Worm (Caenorhabditis elegans) whole organism, L2 larva: ENCODE results near the gene exos-4.2.

Experiments used
- C34F6.9 ChIP-seq: fragments of 150-350 bp; optimal IDR thresholded peaks from 2 replicates; lab custom pipeline; 2014; ENCODE audit warnings: missing biosample characterization, missing genetic modification characterization
- R02D3.7 ChIP-seq: fragments of 150-350 bp; optimal IDR thresholded peaks from 2 replicates; lab custom pipeline; 2014; ENCODE audit warnings: missing biosample characterization, missing genetic modification characterization
- Y55F3AM.14 ChIP-seq: fragments of 200-800 bp; sonication (Bioruptor generic); optimal IDR thresholded peaks from 2 replicates; lab custom pipeline; 2018; ENCODE audit warnings: mild to moderate bottlenecking, missing genetic modification characterization, missing compliant biosample characterization
- ZK546.5 ChIP-seq: sonication (generic microtip); optimal IDR thresholded peaks from 2 replicates; lab custom pipeline; 2017; ENCODE audit warnings: missing biosample characterization, missing genetic modification characterization
- alr-1 ChIP-seq: fragments of 150-350 bp; optimal IDR thresholded peaks from 2 replicates; lab custom pipeline; 2014; ENCODE audit warnings: missing biosample characterization, missing genetic modification characterization
- aly-2 ChIP-seq: fragments of 150-350 bp; optimal IDR thresholded peaks from 2 replicates; lab custom pipeline; 2014; ENCODE audit warnings: missing biosample characterization, missing genetic modification characterization
- ama-1 ChIP-seq: fragments of 150-350 bp; optimal IDR thresholded peaks from 2 replicates; lab custom pipeline; 2018; ENCODE audit warnings: inconsistent platforms
- blmp-1 ChIP-seq: sonication (generic microtip); optimal IDR thresholded peaks from 2 replicates; lab custom pipeline; 2017; ENCODE audit warnings: missing genetic modification characterization, mild to moderate bottlenecking, missing compliant biosample characterization, antibody characterized with exemption, moderate library complexity; ENCODE audit not compliant: insufficient read depth
- ceh-82 ChIP-seq: fragments of 150-350 bp; optimal IDR thresholded peaks from 2 replicates; lab custom pipeline; 2014; ENCODE audit warnings: missing biosample characterization, missing genetic modification characterization
- crh-2 ChIP-seq: sonication (generic microtip); optimal IDR thresholded peaks from 2 replicates; lab custom pipeline; 2017; ENCODE audit warnings: missing biosample characterization, missing genetic modification characterization
- dmd-4 ChIP-seq: sonication (generic microtip); optimal IDR thresholded peaks from 2 replicates; lab custom pipeline; 2017; ENCODE audit warnings: missing biosample characterization, missing genetic modification characterization
- egl-27 ChIP-seq: sonication (generic microtip); optimal IDR thresholded peaks from 3 replicates; lab custom pipeline; 2017; ENCODE audit warnings: missing biosample characterization, missing genetic modification reagents, missing genetic modification characterization
- elt-1 ChIP-seq: fragments of 150-350 bp; optimal IDR thresholded peaks from 2 replicates; lab custom pipeline; 2014; ENCODE audit warnings: missing biosample characterization, missing genetic modification characterization
- elt-3 ChIP-seq: sonication (generic microtip); optimal IDR thresholded peaks from 2 replicates; lab custom pipeline; 2017; ENCODE audit warnings: missing biosample characterization, missing genetic modification characterization
- fos-1 ChIP-seq: fragments of 150-350 bp; optimal IDR thresholded peaks from 2 replicates; lab custom pipeline; 2014; ENCODE audit warnings: missing biosample characterization, missing genetic modification characterization
- gmeb-1 ChIP-seq: fragments of 150-350 bp; optimal IDR thresholded peaks from 2 replicates; lab custom pipeline; 2014; ENCODE audit warnings: missing biosample characterization, missing genetic modification characterization
- lin-13 ChIP-seq: fragments of 150-350 bp; optimal IDR thresholded peaks from 2 replicates; lab custom pipeline; 2014; ENCODE audit warnings: missing biosample characterization, missing genetic modification reagents, missing genetic modification characterization
- lin-39 ChIP-seq: fragments of 150-350 bp; optimal IDR thresholded peaks from 2 replicates; lab custom pipeline; 2014; ENCODE audit warnings: missing biosample characterization, missing genetic modification reagents, missing genetic modification characterization
- mab-5 ChIP-seq: fragments of 150-350 bp; optimal IDR thresholded peaks from 2 replicates; lab custom pipeline; 2014; ENCODE audit warnings: missing biosample characterization, missing genetic modification characterization
- mbf-1 ChIP-seq: sonication (generic microtip); optimal IDR thresholded peaks from 2 replicates; lab custom pipeline; 2017; ENCODE audit warnings: missing biosample characterization, missing genetic modification characterization
- mdl-1 ChIP-seq, 2 experiments: fragments of 150-350 bp in 1 of 2; sonication (generic microtip) in 1 of 2; optimal IDR thresholded peaks; 2 replicates each; lab custom pipeline; 2017; ENCODE audit warnings: missing biosample characterization in 2 of 2, missing genetic modification characterization in 2 of 2
- nhr-11 ChIP-seq: fragments of 150-350 bp; optimal IDR thresholded peaks from 2 replicates; lab custom pipeline; 2014; ENCODE audit warnings: missing biosample characterization, missing genetic modification characterization
- nhr-12 ChIP-seq: fragments of 150-350 bp; optimal IDR thresholded peaks from 2 replicates; lab custom pipeline; 2014; ENCODE audit warnings: missing biosample characterization, missing genetic modification characterization
- nhr-129 ChIP-seq: fragments of 150-350 bp; optimal IDR thresholded peaks from 2 replicates; lab custom pipeline; 2014; ENCODE audit warnings: missing biosample characterization, missing genetic modification characterization
- nhr-21 ChIP-seq: fragments of 150-350 bp; optimal IDR thresholded peaks from 2 replicates; lab custom pipeline; 2014; ENCODE audit warnings: missing biosample characterization, missing genetic modification characterization
- nhr-23 ChIP-seq: fragments of 150-350 bp; optimal IDR thresholded peaks from 2 replicates; lab custom pipeline; 2014; ENCODE audit warnings: missing biosample characterization, missing genetic modification reagents, missing genetic modification characterization
- nhr-237 ChIP-seq: fragments of 150-350 bp; optimal IDR thresholded peaks from 2 replicates; lab custom pipeline; 2014; ENCODE audit warnings: missing biosample characterization, missing genetic modification characterization
- nhr-25 ChIP-seq: fragments of 150-350 bp; sonication (generic microtip); optimal IDR thresholded peaks from 3 replicates; lab custom pipeline; 2014; ENCODE audit warnings: missing biosample characterization, missing genetic modification characterization
- nhr-6 ChIP-seq: fragments of 150-350 bp; optimal IDR thresholded peaks from 2 replicates; lab custom pipeline; 2014; ENCODE audit warnings: missing biosample characterization, missing genetic modification characterization
- nhr-77 ChIP-seq: fragments of 150-350 bp; optimal IDR thresholded peaks from 2 replicates; lab custom pipeline; 2014; ENCODE audit warnings: missing biosample characterization, missing genetic modification characterization
- peb-1 ChIP-seq: fragments of 150-350 bp; optimal IDR thresholded peaks from 2 replicates; lab custom pipeline; 2014; ENCODE audit warnings: missing biosample characterization, missing genetic modification characterization
- sem-4 ChIP-seq: fragments of 150-350 bp; optimal IDR thresholded peaks from 2 replicates; lab custom pipeline; 2014; ENCODE audit warnings: missing biosample characterization, missing genetic modification reagents, missing genetic modification characterization
- skn-1 ChIP-seq: sonication (generic microtip); optimal IDR thresholded peaks from 2 replicates; lab custom pipeline; 2017; ENCODE audit warnings: missing biosample characterization, missing genetic modification characterization
- sma-3 ChIP-seq: sonication (generic microtip); optimal IDR thresholded peaks from 2 replicates; lab custom pipeline; 2016; ENCODE audit warnings: missing genetic modification reagents, missing genetic modification characterization, missing compliant biosample characterization
- sma-9 ChIP-seq, 2 experiments: fragments of 150-350 bp in 1 of 2; sonication (generic microtip) in 1 of 2; optimal IDR thresholded peaks; 2 replicates each; lab custom pipeline; 2014 to 2016; ENCODE audit warnings: missing genetic modification characterization in 2 of 2, mild to moderate bottlenecking in 1 of 2, missing biosample characterization in 1 of 2, missing compliant biosample characterization in 1 of 2, missing genetic modification reagents in 1 of 2, moderate library complexity in 1 of 2
- snpc-4 ChIP-seq: fragments of 150-350 bp; optimal IDR thresholded peaks from 2 replicates; lab custom pipeline; 2014; ENCODE audit warnings: missing biosample characterization, missing genetic modification characterization
- unc-39 ChIP-seq: fragments of 150-350 bp; optimal IDR thresholded peaks from 2 replicates; lab custom pipeline; 2014; ENCODE audit warnings: missing biosample characterization, missing genetic modification characterization
- unc-55 ChIP-seq: fragments of 150-350 bp; sonication (generic microtip); optimal IDR thresholded peaks from 3 replicates; lab custom pipeline; 2014; ENCODE audit warnings: missing biosample characterization, missing genetic modification reagents, missing genetic modification characterization
- unc-62 ChIP-seq: fragments of 150-350 bp; optimal IDR thresholded peaks from 2 replicates; lab custom pipeline; 2014; ENCODE audit warnings: missing biosample characterization, missing genetic modification reagents, missing genetic modification characterization
- zag-1 ChIP-seq: fragments of 150-350 bp; optimal IDR thresholded peaks from 2 replicates; lab custom pipeline; 2014; ENCODE audit warnings: missing biosample characterization, missing genetic modification characterization
- ztf-1 ChIP-seq: fragments of 200-800 bp; sonication (Bioruptor generic); conservative IDR thresholded peaks from 2 replicates; pipeline ENCODE4 v1.3.6; 2022; ENCODE audit warnings: missing genetic modification characterization, missing compliant biosample characterization
- ztf-11 ChIP-seq: sonication (generic microtip); optimal IDR thresholded peaks from 2 replicates; lab custom pipeline; 2017; ENCODE audit warnings: missing biosample characterization, missing genetic modification characterization
- ztf-4 ChIP-seq: fragments of 150-350 bp; optimal IDR thresholded peaks from 2 replicates; lab custom pipeline; 2014; ENCODE audit warnings: missing biosample characterization, missing genetic modification characterization

Gene exos-4.2

DNA sequence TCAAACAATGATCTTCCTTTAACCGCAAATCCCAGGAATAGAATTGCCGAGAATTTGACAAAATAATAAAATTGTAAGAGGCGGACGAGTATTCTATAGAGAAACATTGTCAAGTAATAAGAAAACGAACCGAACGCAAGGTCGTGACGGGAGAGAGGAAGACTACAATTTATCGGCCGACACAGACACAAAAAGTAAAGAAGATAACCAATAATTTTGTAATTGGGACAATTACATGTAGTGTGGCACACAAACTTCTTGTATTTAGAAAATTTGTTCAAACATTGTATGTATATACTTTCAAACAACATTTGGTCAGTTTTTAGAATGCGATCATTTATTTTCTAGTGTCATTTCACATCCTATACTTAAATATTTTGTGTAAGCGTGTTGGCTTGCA is 28.0 kb upstream of the exos-4.2 start, which contains the start of gene ceeh-1:
TSS of gene ceeh-1 (minus strand) at position 317 of the 400 bp plus-strand sequence.
- TF ChIP-seq nhr-6 (tag; lab: Kevin White, UChicago) = no peak
- no peak for TF ChIP-seq snpc-4 (tag; lab: Kevin White, UChicago)
- no peak for TF ChIP-seq R02D3.7 (tag; lab: Kevin White, UChicago)
- peak; percentile 32 for TF ChIP-seq fos-1 (tag; lab: Kevin White, UChicago)
- no peak for TF ChIP-seq alr-1 (tag; lab: Kevin White, UChicago)

ce11 chrIII:832855-833504 is 27.0 kb upstream of the exos-4.2 start, which contains the start of gene zip-2:
Gene zip-2, plus strand, starts transcription at chrIII:832982.
- TF ChIP-seq nhr-6 (tag; lab: Kevin White, UChicago) (no peak), aly-2 (no peak), lin-13 (peak; percentile 4), dmd-4 (no peak), R02D3.7 (tag; lab: Kevin White, UChicago) (no peak), C34F6.9 (tag; lab: Kevin White, UChicago) (peak; percentile 18), gmeb-1 (tag; lab: Kevin White, UChicago) (peak; percentile 49), crh-2 (peak; percentile 76), peb-1 (tag; lab: Kevin White, UChicago) (no peak), unc-62 (no peak), ceh-82 (no peak), ZK546.5 (tag; lab: Kevin White, UChicago) (no peak), nhr-237 (tag; lab: Kevin White, UChicago) (no peak), nhr-11 (tag; lab: Kevin White, UChicago) (no peak), ztf-1 (GFP tag; lab: Robert Waterston, UW) (no peak), mab-5 (tag; lab: Kevin White, UChicago) (no peak), skn-1 (tag; lab: Kevin White, UChicago) (no peak), ztf-11 (tag; lab: Kevin White, UChicago) (no peak), egl-27 (tag; lab: Kevin White, UChicago) (no peak), lin-39 (tag; lab: Kevin White, UChicago) (no peak), sma-3 (GFP tag; lab: Kevin White, UChicago) (peak; percentile 11), snpc-4 (tag; lab: Kevin White, UChicago) (no peak), mdl-1 (tag; optimal IDR thresholded peaks at IDR 0.05; lab: Kevin White, UChicago) (no peak), sma-9 (GFP tag; optimal IDR thresholded peaks at IDR 0.05; lab: Kevin White, UChicago) (peak; percentile 60), sma-9 (tag; optimal IDR thresholded peaks at IDR 0.05; lab: Kevin White, UChicago) (no peak), ztf-4 (no peak), nhr-77 (tag; lab: Kevin White, UChicago) (no peak), sem-4 (tag; lab: Kevin White, UChicago) (no peak), nhr-129 (tag; lab: Kevin White, UChicago) (peak; percentile 88), blmp-1 (tag; lab: Kevin White, UChicago) (no peak), nhr-25 (tag; lab: Kevin White, UChicago) (peak; percentile 16), fos-1 (tag; lab: Kevin White, UChicago) (peak; percentile 95), Y55F3AM.14 (GFP tag; lab: Kevin White, UChicago) (no peak), unc-55 (GFP tag; lab: Kevin White, UChicago) (no peak), ama-1 (lab: Kevin White, UChicago) (peak; percentile 2), alr-1 (tag; lab: Kevin White, UChicago) (no peak), zag-1 (tag; lab: Kevin White, UChicago) (no peak), nhr-12 (tag; lab: Kevin White, UChicago) (no peak), mbf-1 (tag; lab: Kevin White, UChicago) (no peak), nhr-21 (tag; lab: Kevin White, UChicago) (peak; percentile 45), nhr-23 (tag; lab: Kevin White, UChicago) (no peak), elt-3 (tag; lab: Kevin White, UChicago) (no peak), unc-39 (tag; lab: Kevin White, UChicago) (no peak), elt-1 (tag; lab: Kevin White, UChicago) (no peak)
